Worm (Caenorhabditis elegans) whole organism, L3 larva: ENCODE results near the gene F22E12.1.
A peak's percentile ranks its signal among the peaks of the same experiment; 100 is the strongest.

ENCODE experiments used
- R02D3.7 ChIP-seq: fragments of 150-350 bp; optimal IDR thresholded peaks from 2 replicates; lab custom pipeline; 2014; ENCODE audit warnings: missing biosample characterization, missing genetic modification characterization
- ZK546.5 ChIP-seq: sonication (generic microtip); optimal IDR thresholded peaks from 2 replicates; lab custom pipeline; 2017; ENCODE audit warnings: missing biosample characterization, missing genetic modification characterization
- aly-2 ChIP-seq: fragments of 150-350 bp; optimal IDR thresholded peaks from 2 replicates; lab custom pipeline; 2014; ENCODE audit warnings: missing biosample characterization, missing genetic modification characterization
- ama-1 ChIP-seq: fragments of 150-350 bp; optimal IDR thresholded peaks from 2 replicates; lab custom pipeline; 2018
- ceh-16 ChIP-seq: sonication (generic microtip); optimal IDR thresholded peaks from 2 replicates; lab custom pipeline; 2017; ENCODE audit warnings: missing biosample characterization, missing genetic modification characterization
- ceh-28 ChIP-seq: fragments of 150-350 bp; optimal IDR thresholded peaks from 2 replicates; lab custom pipeline; 2014; ENCODE audit warnings: missing biosample characterization, missing genetic modification reagents, missing genetic modification characterization
- ceh-82 ChIP-seq: fragments of 150-350 bp; optimal IDR thresholded peaks from 2 replicates; lab custom pipeline; 2014; ENCODE audit warnings: missing biosample characterization, missing genetic modification characterization
- ceh-9 ChIP-seq: sonication (generic microtip); optimal IDR thresholded peaks from 2 replicates; lab custom pipeline; 2018; ENCODE audit warnings: missing biosample characterization, missing genetic modification characterization
- daf-12 ChIP-seq: fragments of 150-350 bp; optimal IDR thresholded peaks from 2 replicates; lab custom pipeline; 2014; ENCODE audit warnings: missing biosample characterization, missing genetic modification reagents, missing genetic modification characterization
- egl-27 ChIP-seq: sonication (generic microtip); optimal IDR thresholded peaks from 4 replicates; lab custom pipeline; 2017; ENCODE audit warnings: missing biosample characterization, missing genetic modification reagents, missing genetic modification characterization
- egl-5 ChIP-seq: fragments of 150-350 bp; optimal IDR thresholded peaks from 2 replicates; lab custom pipeline; 2017; ENCODE audit warnings: missing biosample characterization, missing genetic modification reagents, missing genetic modification characterization, inconsistent platforms
- elt-1 ChIP-seq: fragments of 150-350 bp; optimal IDR thresholded peaks from 2 replicates; lab custom pipeline; 2014; ENCODE audit warnings: missing biosample characterization, missing genetic modification characterization
- elt-2 ChIP-seq: sonication (generic microtip); optimal IDR thresholded peaks from 2 replicates; lab custom pipeline; 2016; ENCODE audit warnings: missing genetic modification reagents, mild to moderate bottlenecking, missing genetic modification characterization, missing compliant biosample characterization
- elt-3 ChIP-seq, 3 experiments: fragments of 150-350 bp in 1 of 3; sonication (generic microtip) in 2 of 3; optimal IDR thresholded peaks; 2 replicates in 2 of 3; 4 replicates in 1 of 3; lab custom pipeline; 2014 to 2017; ENCODE audit warnings: missing biosample characterization in 3 of 3, missing genetic modification characterization in 3 of 3
- eor-1 ChIP-seq, 2 experiments: fragments of 150-350 bp; optimal IDR thresholded peaks; 2 replicates each; lab custom pipeline; 2014 to 2018; ENCODE audit warnings: missing biosample characterization in 2 of 2, missing genetic modification characterization in 2 of 2
- fkh-10 ChIP-seq: sonication (generic microtip); optimal IDR thresholded peaks from 2 replicates; lab custom pipeline; 2017; ENCODE audit warnings: missing biosample characterization, missing genetic modification reagents, missing genetic modification characterization
- fkh-2 ChIP-seq: fragments of 150-350 bp; optimal IDR thresholded peaks from 2 replicates; lab custom pipeline; 2014; ENCODE audit warnings: missing biosample characterization, missing genetic modification reagents, missing genetic modification characterization
- fos-1 ChIP-seq: fragments of 150-350 bp; optimal IDR thresholded peaks from 2 replicates; lab custom pipeline; 2014; ENCODE audit warnings: missing biosample characterization, missing genetic modification characterization
- hmg-11 ChIP-seq: sonication (generic microtip); optimal IDR thresholded peaks from 2 replicates; lab custom pipeline; 2016; ENCODE audit warnings: missing genetic modification characterization, missing compliant biosample characterization
- jun-1 ChIP-seq: fragments of 150-350 bp; optimal IDR thresholded peaks from 2 replicates; lab custom pipeline; 2014; ENCODE audit warnings: missing biosample characterization, missing genetic modification reagents, missing genetic modification characterization
- lin-15B ChIP-seq: fragments of 150-350 bp; optimal IDR thresholded peaks from 2 replicates; lab custom pipeline; 2014; ENCODE audit warnings: missing biosample characterization, missing genetic modification characterization
- lin-39 ChIP-seq: fragments of 150-350 bp; optimal IDR thresholded peaks from 2 replicates; lab custom pipeline; 2018; ENCODE audit warnings: missing biosample characterization, missing genetic modification reagents, missing genetic modification characterization
- lsy-12 ChIP-seq: sonication (generic microtip); optimal IDR thresholded peaks from 2 replicates; lab custom pipeline; 2016; ENCODE audit warnings: mild to moderate bottlenecking, missing genetic modification characterization, missing compliant biosample characterization
- mdl-1 ChIP-seq: fragments of 150-350 bp; optimal IDR thresholded peaks from 2 replicates; lab custom pipeline; 2014; ENCODE audit warnings: missing biosample characterization, missing genetic modification characterization
- mml-1 ChIP-seq: fragments of 150-350 bp; sonication (generic microtip); optimal IDR thresholded peaks from 3 replicates; lab custom pipeline; 2014; ENCODE audit warnings: missing biosample characterization, missing genetic modification characterization
- nfya-1 ChIP-seq: sonication (generic microtip); optimal IDR thresholded peaks from 2 replicates; lab custom pipeline; 2017; ENCODE audit warnings: missing genetic modification characterization, mild to moderate bottlenecking, missing compliant biosample characterization, antibody characterized with exemption, moderate library complexity; ENCODE audit not compliant: insufficient read depth
- nhr-11 ChIP-seq: fragments of 150-350 bp; optimal IDR thresholded peaks from 2 replicates; lab custom pipeline; 2014; ENCODE audit warnings: missing biosample characterization, missing genetic modification characterization
- nhr-12 ChIP-seq: fragments of 150-350 bp; optimal IDR thresholded peaks from 2 replicates; lab custom pipeline; 2014; ENCODE audit warnings: missing biosample characterization, missing genetic modification characterization
- nhr-23 ChIP-seq: fragments of 150-350 bp; optimal IDR thresholded peaks from 2 replicates; lab custom pipeline; 2014; ENCODE audit warnings: missing biosample characterization, missing genetic modification reagents, missing genetic modification characterization
- nhr-237 ChIP-seq: fragments of 150-350 bp; optimal IDR thresholded peaks from 2 replicates; lab custom pipeline; 2014; ENCODE audit warnings: missing biosample characterization, missing genetic modification characterization
- nhr-25 ChIP-seq: sonication (generic microtip); optimal IDR thresholded peaks from 2 replicates; lab custom pipeline; 2017; ENCODE audit warnings: missing biosample characterization, missing genetic modification characterization
- nhr-28 ChIP-seq: fragments of 150-350 bp; optimal IDR thresholded peaks from 2 replicates; lab custom pipeline; 2014; ENCODE audit warnings: missing biosample characterization, missing genetic modification characterization
- nhr-43 ChIP-seq: sonication (generic microtip); optimal IDR thresholded peaks from 2 replicates; lab custom pipeline; 2016; ENCODE audit warnings: mild to moderate bottlenecking, missing genetic modification characterization, missing compliant biosample characterization; ENCODE audit not compliant: poor library complexity, severe bottlenecking
- nhr-67 ChIP-seq: fragments of 150-350 bp; optimal IDR thresholded peaks from 2 replicates; lab custom pipeline; 2014; ENCODE audit warnings: missing biosample characterization, missing genetic modification characterization
- nhr-76 ChIP-seq: fragments of 150-350 bp; sonication (generic microtip); optimal IDR thresholded peaks from 5 replicates; lab custom pipeline; 2014; ENCODE audit warnings: missing biosample characterization, missing genetic modification characterization
- nhr-77 ChIP-seq: fragments of 150-350 bp; optimal IDR thresholded peaks from 2 replicates; lab custom pipeline; 2014; ENCODE audit warnings: missing biosample characterization, missing genetic modification characterization
- pha-4 ChIP-seq: fragments of 150-350 bp; optimal IDR thresholded peaks from 2 replicates; lab custom pipeline; 2014; ENCODE audit warnings: missing biosample characterization, missing genetic modification reagents, missing genetic modification characterization
- pqm-1 ChIP-seq: fragments of 150-350 bp; optimal IDR thresholded peaks from 2 replicates; lab custom pipeline; 2017; ENCODE audit warnings: missing biosample characterization, missing genetic modification characterization, inconsistent platforms
- sea-2 ChIP-seq: fragments of 150-350 bp; sonication (generic microtip); optimal IDR thresholded peaks from 4 replicates; lab custom pipeline; 2014; ENCODE audit warnings: missing biosample characterization, missing genetic modification reagents, missing genetic modification characterization
- skn-1 ChIP-seq: fragments of 150-350 bp; optimal IDR thresholded peaks from 2 replicates; lab custom pipeline; 2014; ENCODE audit warnings: missing biosample characterization, missing genetic modification characterization
- snpc-4 ChIP-seq: fragments of 150-350 bp; optimal IDR thresholded peaks from 2 replicates; lab custom pipeline; 2014; ENCODE audit warnings: missing biosample characterization, missing genetic modification characterization
- tbx-2 ChIP-seq: sonication (generic microtip); optimal IDR thresholded peaks from 2 replicates; lab custom pipeline; 2016; ENCODE audit warnings: mild to moderate bottlenecking, missing genetic modification characterization, missing compliant biosample characterization
- unc-39 ChIP-seq: sonication (generic microtip); optimal IDR thresholded peaks from 4 replicates; lab custom pipeline; 2017; ENCODE audit warnings: missing biosample characterization, missing genetic modification characterization
- unc-62 ChIP-seq: fragments of 150-350 bp; sonication (generic microtip); optimal IDR thresholded peaks from 4 replicates; lab custom pipeline; 2014; ENCODE audit warnings: missing biosample characterization, missing genetic modification reagents, missing genetic modification characterization
- zag-1 ChIP-seq: fragments of 150-350 bp; optimal IDR thresholded peaks from 2 replicates; lab custom pipeline; 2014; ENCODE audit warnings: missing biosample characterization, missing genetic modification characterization
- ztf-11 ChIP-seq: fragments of 150-350 bp; optimal IDR thresholded peaks from 2 replicates; lab custom pipeline; 2014; ENCODE audit warnings: missing biosample characterization, missing genetic modification characterization
- ztf-4 ChIP-seq: fragments of 150-350 bp; optimal IDR thresholded peaks from 2 replicates; lab custom pipeline; 2014; ENCODE audit warnings: missing biosample characterization, missing genetic modification characterization

The F22E12.1 gene

DNA sequence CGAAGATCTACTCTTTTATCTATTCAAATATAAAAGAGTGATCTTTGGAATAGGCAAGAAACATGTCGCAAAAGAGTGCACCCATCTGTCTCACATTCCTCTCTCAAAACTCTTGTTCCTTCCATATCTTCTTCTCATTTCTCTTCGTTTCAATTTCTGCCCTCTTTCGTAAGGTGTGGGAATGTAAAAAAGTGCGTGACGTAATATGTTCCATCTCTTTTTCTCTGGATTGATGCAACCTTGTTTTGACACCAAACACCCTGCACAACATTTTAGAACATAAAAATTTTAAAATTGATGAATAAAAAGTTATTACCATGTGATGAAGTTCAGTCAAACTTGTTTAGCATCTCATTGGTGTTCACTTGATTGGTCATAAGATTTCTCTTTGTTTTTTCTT is 10.0 kb upstream of the F22E12.1 start:
- TF ChIP-seq nfya-1, result peak; percentile 20
- TF ChIP-seq elt-3 (tag; optimal IDR thresholded peaks at IDR 0.05; lab: Kevin White, UChicago), result no peak

DNA sequence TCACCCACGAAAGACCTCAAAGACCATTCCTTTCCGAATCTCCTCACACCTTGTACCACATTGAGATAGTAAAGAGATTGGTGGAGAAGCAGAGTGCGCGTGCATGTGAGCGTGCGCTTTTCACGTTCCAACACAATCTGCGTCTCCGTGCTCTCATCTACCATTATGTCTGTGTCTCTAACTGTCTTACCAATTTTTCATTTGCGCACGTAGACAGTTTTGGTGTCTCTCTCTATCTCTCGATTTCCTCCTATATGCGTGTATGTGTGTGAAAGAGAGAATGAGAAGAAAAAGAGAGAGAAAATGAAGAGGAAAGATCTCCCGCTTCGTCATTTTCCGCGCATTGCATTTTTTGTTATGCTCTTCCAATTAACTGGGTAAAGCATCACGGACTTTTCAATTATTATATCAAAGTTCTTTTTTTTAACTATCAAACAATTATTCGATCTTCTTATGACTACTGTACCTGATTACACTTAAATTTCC is 9.5 kb upstream of the F22E12.1 start:
- TF ChIP-seq ztf-4 (tag; lab: Kevin White, UChicago) (peak; percentile 84), ZK546.5 (no peak), ceh-28 (tag; lab: Kevin White, UChicago) (peak; percentile 87), unc-39 (no peak), R02D3.7 (peak; percentile 78), nhr-77 (tag; lab: Kevin White, UChicago) (no peak), lin-39 (tag; lab: Kevin White, UChicago) (peak; percentile 94), nhr-237 (tag; lab: Kevin White, UChicago) (no peak), lin-15B (tag; lab: Kevin White, UChicago) (peak; percentile 73), elt-1 (tag; lab: Kevin White, UChicago) (peak; percentile 50), jun-1 (tag; lab: Kevin White, UChicago) (peak; percentile 94), tbx-2 (tag; lab: Kevin White, UChicago) (peak; percentile 81), fkh-10 (GFP tag; lab: Kevin White, UChicago) (peak; percentile 89), fkh-2 (tag; lab: Kevin White, UChicago) (no peak), egl-5 (tag; lab: Kevin White, UChicago) (peak; percentile 85), pha-4 (tag; lab: Kevin White, UChicago) (peak; percentile 99), eor-1 (tag; optimal IDR thresholded peaks at IDR 0.05; lab: Kevin White, UChicago) (no peak), elt-3 (tag; optimal IDR thresholded peaks at IDR 0.05; lab: Kevin White, UChicago) (peak in 2 of 3 experiments; percentile 80 to 91), ztf-11 (no peak), hmg-11 (peak; percentile 87), ceh-9 (tag; lab: Kevin White, UChicago) (no peak), zag-1 (tag; lab: Kevin White, UChicago) (peak; percentile 58), pqm-1 (tag; lab: Kevin White, UChicago) (peak; percentile 96), snpc-4 (tag; lab: Kevin White, UChicago) (peak; percentile 70), unc-62 (GFP tag; lab: Kevin White, UChicago) (peak; percentile 86), nhr-23 (peak; percentile 96), nhr-28 (tag; lab: Kevin White, UChicago) (no peak), ceh-82 (peak; percentile 53), mml-1 (peak; percentile 72), nhr-25 (tag; lab: Kevin White, UChicago) (peak; percentile 99), nhr-67 (tag; lab: Kevin White, UChicago) (no peak), ceh-16 (tag; lab: Kevin White, UChicago) (peak; percentile 28), sea-2 (GFP tag; lab: Kevin White, UChicago) (no peak), egl-27 (peak; percentile 84), daf-12 (peak; percentile 22), fos-1 (peak; percentile 79), nhr-76 (tag; lab: Kevin White, UChicago) (peak; percentile 65), mdl-1 (tag; lab: Kevin White, UChicago) (peak; percentile 98), ama-1 (lab: Kevin White, UChicago) (peak; percentile 82), skn-1 (tag; lab: Kevin White, UChicago) (peak; percentile 44), nhr-11 (tag; lab: Kevin White, UChicago) (peak; percentile 92), nhr-12 (tag; lab: Kevin White, UChicago) (no peak), nhr-43 (tag; lab: Kevin White, UChicago) (peak; percentile 93), nfya-1 (peak; percentile 95), aly-2 (tag; lab: Kevin White, UChicago) (no peak), lsy-12 (tag; lab: Kevin White, UChicago) (peak; percentile 91), elt-2 (tag; lab: Kevin White, UChicago) (peak; percentile 85)
